Fruit fly (Drosophila melanogaster): ENCODE results near the gene CG17776.

The CG17776 gene

dm6 chrX:2137587-2138341 lies 46.8 kb upstream of the CG17776 start (continued):
- peak; percentile 96 for TF ChIP-seq CG6175 (GFP tag; IDR thresholded peaks at IDR 0.05)
- peak; percentile 66 for TF ChIP-seq inv (GFP tag; IDR thresholded peaks at IDR 0.05; ENCODE audit: partially characterized antibody)
- peak; percentile 98 for TF ChIP-seq B-H1 (GFP tag; IDR thresholded peaks at IDR 0.05)
- TF ChIP-seq bsh (GFP tag; optimal IDR thresholded peaks at IDR 0.05): peak; percentile 93 to 100
- peak; percentile 73 for TF ChIP-seq p53 (GFP tag; optimal IDR thresholded peaks at IDR 0.05)
- TF ChIP-seq Ptx1 (GFP tag; IDR thresholded peaks at IDR 0.05): peak; percentile 99
- peak; percentile 99 for TF ChIP-seq CG34422 (GFP tag; IDR thresholded peaks at IDR 0.05)
- peak; percentile 94 for TF ChIP-seq chif (GFP tag; optimal IDR thresholded peaks at IDR 0.05)
- peak; percentile 99 for TF ChIP-seq CG7839 (tag; optimal IDR thresholded peaks at IDR 0.05)
- TF ChIP-seq CG3726 (GFP tag; IDR thresholded peaks at IDR 0.05): peak; percentile 98
- peak; percentile 89 for TF ChIP-seq pum (GFP tag; optimal IDR thresholded peaks at IDR 0.05)
- TF ChIP-seq lbe (GFP tag; optimal IDR thresholded peaks at IDR 0.05): peak; percentile 98
- TF ChIP-seq Trl (optimal IDR thresholded peaks at IDR 0.05): peak; percentile 68 to 95
- peak; percentile 90 for TF ChIP-seq Trl (GFP tag; optimal IDR thresholded peaks at IDR 0.05)
- TF ChIP-seq CG15514 (GFP tag; optimal IDR thresholded peaks at IDR 0.05): peak; percentile 95
- peak; percentile 42 for TF ChIP-seq Dref (GFP tag; IDR thresholded peaks at IDR 0.05)
- TF ChIP-seq CG14014 (GFP tag; IDR thresholded peaks at IDR 0.05): peak; percentile 99
- peak; percentile 97 for TF ChIP-seq CG10366 (GFP tag; IDR thresholded peaks at IDR 0.05)
- TF ChIP-seq yki (optimal IDR thresholded peaks at IDR 0.05): no peak
- peak; percentile 87 for TF ChIP-seq CHES-1-like (GFP tag; optimal IDR thresholded peaks at IDR 0.05)
- peak; percentile 99 for TF ChIP-seq CG33557 (GFP tag; optimal IDR thresholded peaks at IDR 0.05)
- TF ChIP-seq CG5245 (GFP tag; optimal IDR thresholded peaks at IDR 0.05): peak; percentile 97
- TF ChIP-seq emc (GFP tag; optimal IDR thresholded peaks at IDR 0.05): peak; percentile 90
- TF ChIP-seq ro (GFP tag; IDR thresholded peaks at IDR 0.05): peak; percentile 96
- TF ChIP-seq knrl (GFP tag; IDR thresholded peaks at IDR 0.05; ENCODE audit: partially characterized antibody): peak; percentile 72
- TF ChIP-seq jigr1 (GFP tag; IDR thresholded peaks at IDR 0.05): peak; percentile 98
- peak; percentile 99 for TF ChIP-seq CG34376 (GFP tag; optimal IDR thresholded peaks at IDR 0.05)
- TF ChIP-seq CG8388 (GFP tag; optimal IDR thresholded peaks at IDR 0.05): peak; percentile 99
- TF ChIP-seq Myb (GFP tag; optimal IDR thresholded peaks at IDR 0.05): peak; percentile 32
- TF ChIP-seq CG15073 (GFP tag; optimal IDR thresholded peaks at IDR 0.05): peak; percentile 89
- TF ChIP-seq toy (GFP tag; IDR thresholded peaks at IDR 0.05): peak; percentile 98
- TF ChIP-seq eve (GFP tag; optimal IDR thresholded peaks at IDR 0.05): peak in 1 of 2 experiments; percentile 100
- peak; percentile 75 for TF ChIP-seq CG1792 (GFP tag; optimal IDR thresholded peaks at IDR 0.05)
- peak; percentile 98 for TF ChIP-seq nom (GFP tag; optimal IDR thresholded peaks at IDR 0.05)
- peak; percentile 97 for TF ChIP-seq ase (GFP tag; IDR thresholded peaks at IDR 0.05)
- peak; percentile 99 for TF ChIP-seq BtbVII (GFP tag; optimal IDR thresholded peaks at IDR 0.05)
- peak; percentile 100 for TF ChIP-seq dmrt99B (tag; optimal IDR thresholded peaks at IDR 0.05)
- TF ChIP-seq ssp (GFP tag; IDR thresholded peaks at IDR 0.05): peak; percentile 93
- peak; percentile 98 for TF ChIP-seq tin (GFP tag; optimal IDR thresholded peaks at IDR 0.05)
- peak; percentile 98 for TF ChIP-seq Drgx (GFP tag; IDR thresholded peaks at IDR 0.05)
- TF ChIP-seq Nf-YC (tag; optimal IDR thresholded peaks at IDR 0.05): peak; percentile 92
- peak; percentile 55 for TF ChIP-seq eyg (GFP tag; optimal IDR thresholded peaks at IDR 0.05)
- peak; percentile 98 for TF ChIP-seq CG11085 (GFP tag; IDR thresholded peaks at IDR 0.05)
- TF ChIP-seq CG16779 (GFP tag; IDR thresholded peaks at IDR 0.05): peak; percentile 95
- peak in 1 of 2 experiments; percentile 65 for TF ChIP-seq crp (GFP tag; optimal IDR thresholded peaks at IDR 0.05)
- peak; percentile 91 for TF ChIP-seq CG9609 (GFP tag; optimal IDR thresholded peaks at IDR 0.05)
- TF ChIP-seq zfh2 (GFP tag; optimal IDR thresholded peaks at IDR 0.05): peak; percentile 94
- TF ChIP-seq fru (optimal IDR thresholded peaks at IDR 0.05): no peak
- TF ChIP-seq CG43689 (GFP tag; IDR thresholded peaks at IDR 0.05): peak; percentile 96
- peak; percentile 95 for TF ChIP-seq tup (GFP tag; optimal IDR thresholded peaks at IDR 0.05)
- peak; percentile 98 for TF ChIP-seq Blimp-1 (GFP tag; optimal IDR thresholded peaks at IDR 0.05)
